Worm (Caenorhabditis elegans) whole organism, late embryonic: ENCODE measurements around the gene fbxc-36.

ENCODE experiments used
- C08G9.2 ChIP-seq: sonication (generic microtip); optimal IDR thresholded peaks from 2 replicates; lab custom pipeline; 2016; ENCODE audit warnings: mild to moderate bottlenecking, missing genetic modification characterization, moderate library complexity, missing compliant biosample characterization
- C38D4.7 ChIP-seq: fragments of 200-800 bp; sonication (Bioruptor generic); optimal IDR thresholded peaks from 2 replicates; lab custom pipeline; 2018; ENCODE audit warnings: mild to moderate bottlenecking, missing genetic modification characterization, moderate library complexity, missing compliant biosample characterization
- K09A11.1 ChIP-seq: sonication (generic microtip); optimal IDR thresholded peaks from 2 replicates; lab custom pipeline; 2017; ENCODE audit warnings: antibody characterized with exemption, mild to moderate bottlenecking, missing genetic modification characterization, missing compliant biosample characterization; ENCODE audit not compliant: insufficient read depth
- T23F11.4 ChIP-seq: fragments of 200-800 bp; sonication (Bioruptor generic); optimal IDR thresholded peaks from 2 replicates; lab custom pipeline; 2018; ENCODE audit warnings: mild to moderate bottlenecking, missing genetic modification characterization, missing compliant biosample characterization
- Y22D7AL.16 ChIP-seq: sonication (generic microtip); optimal IDR thresholded peaks from 2 replicates; lab custom pipeline; 2016; ENCODE audit warnings: missing genetic modification characterization, missing compliant biosample characterization
- ceh-24 ChIP-seq: sonication (generic microtip); optimal IDR thresholded peaks from 2 replicates; lab custom pipeline; 2016; ENCODE audit warnings: mild to moderate bottlenecking, missing genetic modification characterization, missing compliant biosample characterization
- ceh-45 ChIP-seq: fragments of 200-800 bp; sonication (Bioruptor generic); IDR thresholded peaks from 2 replicates; pipeline ENCODE4 v1.3.6; 2022; ENCODE audit warnings: missing genetic modification reagents, missing genetic modification characterization, missing compliant biosample characterization
- ceh-9 ChIP-seq: sonication (generic microtip); optimal IDR thresholded peaks from 2 replicates; lab custom pipeline; 2016; ENCODE audit warnings: mild to moderate bottlenecking, missing genetic modification characterization, inconsistent platforms, missing compliant biosample characterization
- che-1 ChIP-seq: sonication (generic microtip); optimal IDR thresholded peaks from 2 replicates; lab custom pipeline; 2016; ENCODE audit warnings: mild to moderate bottlenecking, missing genetic modification characterization, missing compliant biosample characterization
- dmd-4 ChIP-seq: sonication (generic microtip); optimal IDR thresholded peaks from 2 replicates; lab custom pipeline; 2016; ENCODE audit warnings: borderline replicate concordance, missing genetic modification characterization, missing compliant biosample characterization
- dve-1 ChIP-seq: sonication (generic microtip); optimal IDR thresholded peaks from 2 replicates; lab custom pipeline; 2017; ENCODE audit warnings: antibody characterized with exemption, mild to moderate bottlenecking, missing genetic modification characterization, missing compliant biosample characterization
- ets-4 ChIP-seq: sonication (generic microtip); optimal IDR thresholded peaks from 2 replicates; lab custom pipeline; 2016; ENCODE audit warnings: missing genetic modification characterization, missing compliant biosample characterization
- fax-1 ChIP-seq: sonication (generic microtip); optimal IDR thresholded peaks from 2 replicates; lab custom pipeline; 2016; ENCODE audit warnings: missing genotype, missing genetic modification characterization, missing compliant biosample characterization
- fkh-10 ChIP-seq: fragments of 150-350 bp; optimal IDR thresholded peaks from 2 replicates; lab custom pipeline; 2014; ENCODE audit warnings: missing biosample characterization, missing genetic modification reagents, missing genetic modification characterization
- gmeb-2 ChIP-seq: sonication (generic microtip); optimal IDR thresholded peaks from 2 replicates; lab custom pipeline; 2016; ENCODE audit warnings: missing genetic modification characterization, inconsistent platforms, missing compliant biosample characterization
- hlh-13 ChIP-seq: fragments of 200-800 bp; sonication (Bioruptor generic); optimal IDR thresholded peaks from 2 replicates; lab custom pipeline; 2018; ENCODE audit warnings: mild to moderate bottlenecking, missing genetic modification characterization, missing compliant biosample characterization
- hlh-15 ChIP-seq: sonication (generic microtip); optimal IDR thresholded peaks from 2 replicates; lab custom pipeline; 2016; ENCODE audit warnings: missing genetic modification characterization, missing compliant biosample characterization
- hlh-30 ChIP-seq: sonication (generic microtip); optimal IDR thresholded peaks from 2 replicates; lab custom pipeline; 2017; ENCODE audit warnings: antibody characterized with exemption, missing genetic modification characterization, missing compliant biosample characterization; ENCODE audit not compliant: insufficient read depth
- hlh-6 ChIP-seq: sonication (generic microtip); optimal IDR thresholded peaks from 2 replicates; lab custom pipeline; 2016; ENCODE audit warnings: missing genotype, missing genetic modification characterization, missing compliant biosample characterization
- hlh-8 ChIP-seq: sonication (generic microtip); optimal IDR thresholded peaks from 2 replicates; lab custom pipeline; 2016; ENCODE audit warnings: missing genotype, missing genetic modification characterization, missing compliant biosample characterization
- mec-3 ChIP-seq: sonication (generic microtip); optimal IDR thresholded peaks from 2 replicates; lab custom pipeline; 2016; ENCODE audit warnings: borderline replicate concordance, missing genetic modification characterization, missing compliant biosample characterization
- nhr-11 ChIP-seq: fragments of 150-350 bp; optimal IDR thresholded peaks from 2 replicates; lab custom pipeline; 2014; ENCODE audit warnings: missing biosample characterization, missing genetic modification characterization
- odd-2 ChIP-seq: sonication (generic microtip); optimal IDR thresholded peaks from 2 replicates; lab custom pipeline; 2017; ENCODE audit warnings: antibody characterized with exemption, mild to moderate bottlenecking, missing genetic modification characterization, missing compliant biosample characterization
- pag-3 ChIP-seq: sonication (generic microtip); optimal IDR thresholded peaks from 2 replicates; lab custom pipeline; 2016; ENCODE audit warnings: missing compliant biosample characterization, missing genetic modification characterization, borderline replicate concordance
- pat-9 ChIP-seq: fragments of 200-800 bp; sonication (Bioruptor generic); optimal IDR thresholded peaks from 2 replicates; lab custom pipeline; 2018; ENCODE audit warnings: mild to moderate bottlenecking, missing genetic modification characterization, moderate library complexity, missing compliant biosample characterization
- pax-1 ChIP-seq: fragments of 150-350 bp; optimal IDR thresholded peaks from 2 replicates; lab custom pipeline; 2014; ENCODE audit warnings: missing biosample characterization, missing genetic modification characterization
- pha-2 ChIP-seq: sonication (generic microtip); optimal IDR thresholded peaks from 2 replicates; lab custom pipeline; 2017; ENCODE audit warnings: mild to moderate bottlenecking, missing genetic modification characterization, missing compliant biosample characterization
- pha-4 ChIP-seq: fragments of 150-350 bp; optimal IDR thresholded peaks from 2 replicates; lab custom pipeline; 2018; ENCODE audit warnings: missing biosample characterization, missing genetic modification reagents, missing genetic modification characterization
- ref-2 ChIP-seq: sonication (generic microtip); optimal IDR thresholded peaks from 2 replicates; lab custom pipeline; 2016; ENCODE audit warnings: missing genetic modification characterization, missing compliant biosample characterization
- rnt-1 ChIP-seq: sonication (generic microtip); optimal IDR thresholded peaks from 2 replicates; lab custom pipeline; 2016; ENCODE audit warnings: missing genetic modification characterization, missing compliant biosample characterization
- sox-2 ChIP-seq: fragments of 200-800 bp; sonication (Bioruptor generic); IDR thresholded peaks from 2 replicates; pipeline ENCODE4 v1.3.6; 2022; ENCODE audit warnings: missing genetic modification reagents, missing genetic modification characterization, missing compliant biosample characterization
- sox-4 ChIP-seq: sonication (generic microtip); optimal IDR thresholded peaks from 2 replicates; lab custom pipeline; 2017; ENCODE audit warnings: mild to moderate bottlenecking, missing genetic modification characterization, inconsistent platforms, missing compliant biosample characterization
- tbx-2 ChIP-seq: sonication (generic microtip); optimal IDR thresholded peaks from 2 replicates; lab custom pipeline; 2016; ENCODE audit warnings: missing genetic modification characterization, missing compliant biosample characterization
- tbx-7 ChIP-seq: sonication (generic microtip); optimal IDR thresholded peaks from 2 replicates; lab custom pipeline; 2016; ENCODE audit warnings: missing genotype, missing genetic modification characterization, missing compliant biosample characterization
- unc-3 ChIP-seq, 2 experiments: fragments of 200-800 bp in 1 of 2; sonication (Bioruptor generic) in 1 of 2; sonication (generic microtip) in 1 of 2; conservative IDR thresholded peaks in 1 of 2; optimal IDR thresholded peaks in 1 of 2; 2 replicates each; pipeline versions ENCODE4 v1.3.6 to Lab custom; 2016 to 2022; ENCODE audit warnings: missing compliant biosample characterization in 2 of 2, missing genetic modification characterization in 2 of 2, missing genetic modification reagents in 1 of 2
- unc-42 ChIP-seq: sonication (generic microtip); optimal IDR thresholded peaks from 2 replicates; lab custom pipeline; 2016; ENCODE audit warnings: missing genotype, missing genetic modification characterization, missing compliant biosample characterization
- unc-86 ChIP-seq: sonication (generic microtip); optimal IDR thresholded peaks from 2 replicates; lab custom pipeline; 2016; ENCODE audit warnings: missing genetic modification characterization, missing compliant biosample characterization

The fbxc-36 gene

DNA sequence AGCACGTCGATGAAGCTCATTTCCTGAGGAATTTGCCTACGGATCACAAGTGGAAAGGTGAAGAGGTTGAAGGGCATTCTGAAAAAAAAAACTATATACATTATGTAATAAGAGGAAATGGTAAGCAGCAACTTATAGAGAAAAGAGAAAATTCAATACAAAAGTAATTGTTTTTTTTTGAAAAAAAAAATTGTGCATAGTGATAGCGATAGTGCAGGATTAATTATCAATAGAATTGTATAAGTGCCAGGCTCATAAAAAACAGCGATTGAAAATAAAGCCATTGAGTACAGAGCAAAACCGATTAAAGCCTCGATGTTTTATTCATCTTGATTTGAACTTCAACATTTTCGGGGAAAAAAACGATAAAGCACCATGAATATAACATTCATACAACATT is 32.1 kb downstream of the fbxc-36 start, which contains the start of gene C32B5.15:
Gene C32B5.15 (minus strand): TSS at position 101 of the 400 bp plus-strand sequence.
- no peak for TF ChIP-seq pag-3
- TF ChIP-seq rnt-1 (tag; lab: Kevin White, UChicago), result no peak
- TF ChIP-seq tbx-2 (tag; lab: Kevin White, UChicago), result no peak
- no peak for TF ChIP-seq hlh-13 (GFP tag; lab: Kevin White, UChicago)
- TF ChIP-seq K09A11.1, result no peak
- no peak for TF ChIP-seq unc-3 (GFP tag; conservative IDR thresholded peaks at IDR 0.05; lab: Robert Waterston, UW)
- TF ChIP-seq unc-3 (tag; optimal IDR thresholded peaks at IDR 0.05; lab: Kevin White, UChicago), result no peak
- TF ChIP-seq fax-1 (tag; lab: Kevin White, UChicago), result no peak
- no peak for TF ChIP-seq gmeb-2 (tag; lab: Kevin White, UChicago)
- no peak for TF ChIP-seq C08G9.2 (tag; lab: Kevin White, UChicago)
- no peak for TF ChIP-seq pax-1 (tag; lab: Kevin White, UChicago)
- TF ChIP-seq odd-2 (tag; lab: Kevin White, UChicago), result no peak
- TF ChIP-seq hlh-15 (tag; lab: Kevin White, UChicago), result no peak
- no peak for TF ChIP-seq pha-2 (tag; lab: Kevin White, UChicago)

DNA sequence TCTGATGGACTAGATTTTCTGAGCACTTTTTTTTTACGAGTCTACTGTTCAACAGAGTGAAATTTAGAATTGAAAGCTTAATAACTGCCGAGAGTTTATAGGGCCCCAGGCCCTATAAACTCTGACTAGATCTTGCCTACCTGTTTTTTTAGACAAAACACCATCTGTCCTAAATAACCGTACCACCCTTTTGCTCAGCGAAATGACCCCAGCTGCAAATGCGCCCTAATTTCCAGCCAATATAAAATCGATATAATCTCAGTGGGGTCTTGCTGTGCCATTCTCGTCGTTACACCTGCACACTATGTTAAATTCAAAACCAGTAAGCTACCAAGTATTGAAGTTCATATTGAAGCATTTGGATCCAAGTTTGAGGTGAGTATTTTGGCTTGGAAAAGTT is 33.2 kb downstream of the fbxc-36 start, which contains the start of gene fbxc-14:
Gene fbxc-14 (plus strand): TSS at position 301 of the 400 bp plus-strand sequence.
- TF ChIP-seq sox-2 (GFP tag; lab: Robert Waterston, UW) (no peak), unc-3 (GFP tag; conservative IDR thresholded peaks at IDR 0.05; lab: Robert Waterston, UW) (no peak), unc-3 (tag; optimal IDR thresholded peaks at IDR 0.05; lab: Kevin White, UChicago) (no peak), pat-9 (tag; lab: Kevin White, UChicago) (no peak), Y22D7AL.16 (tag; lab: Kevin White, UChicago) (no peak), tbx-7 (tag; lab: Kevin White, UChicago) (no peak), unc-86 (tag; lab: Kevin White, UChicago) (no peak), ceh-24 (tag; lab: Kevin White, UChicago) (no peak), hlh-8 (tag; lab: Kevin White, UChicago) (no peak), hlh-6 (tag; lab: Kevin White, UChicago) (no peak), ceh-9 (tag; lab: Kevin White, UChicago) (no peak), sox-4 (tag; lab: Kevin White, UChicago) (no peak), pha-4 (tag; lab: Kevin White, UChicago) (no peak), hlh-15 (tag; lab: Kevin White, UChicago) (no peak), T23F11.4 (GFP tag; lab: Kevin White, UChicago) (no peak), unc-42 (tag; lab: Kevin White, UChicago) (no peak), C38D4.7 (GFP tag; lab: Kevin White, UChicago) (no peak), C08G9.2 (tag; lab: Kevin White, UChicago) (no peak), dve-1 (tag; lab: Kevin White, UChicago) (no peak)

DNA sequence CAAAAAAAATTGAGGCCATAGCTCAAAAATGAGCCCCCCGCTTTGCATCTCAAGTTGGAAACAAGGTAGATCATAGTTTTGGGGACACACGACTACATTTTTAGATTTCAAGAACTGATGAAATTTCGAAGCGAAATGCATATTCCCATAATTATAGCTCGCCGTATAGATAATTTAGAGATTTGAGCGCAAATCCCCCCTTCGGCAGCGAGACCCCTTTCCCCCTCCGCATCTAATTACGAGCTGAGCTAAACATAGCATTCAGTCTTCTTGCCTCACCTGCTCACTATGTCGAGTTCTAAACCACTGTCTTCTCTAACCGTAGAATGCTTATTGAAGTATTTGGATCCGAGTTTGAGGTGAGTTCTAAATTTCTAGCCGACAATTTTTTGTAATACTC is 38.4 kb downstream of the fbxc-36 start, which contains the start of the genes fbxc-17 and fbxc-15:
Gene fbxc-17 (minus strand): TSS at position 101 of the 400 bp plus-strand sequence.
Gene fbxc-15 (plus strand): TSS at position 289 of the 400 bp plus-strand sequence.
- no peak for TF ChIP-seq dmd-4 (tag; lab: Kevin White, UChicago)
- TF ChIP-seq ets-4 (tag; lab: Kevin White, UChicago), result no peak
- TF ChIP-seq rnt-1 (tag; lab: Kevin White, UChicago), result no peak
- no peak for TF ChIP-seq nhr-11 (tag; lab: Kevin White, UChicago)
- no peak for TF ChIP-seq che-1 (tag; lab: Kevin White, UChicago)
- no peak for TF ChIP-seq odd-2 (tag; lab: Kevin White, UChicago)
- TF ChIP-seq ref-2 (tag; lab: Kevin White, UChicago), result no peak
- no peak for TF ChIP-seq hlh-13 (GFP tag; lab: Kevin White, UChicago)
- TF ChIP-seq hlh-30 (tag; lab: Kevin White, UChicago), result no peak
- no peak for TF ChIP-seq ceh-45
- TF ChIP-seq fkh-10 (GFP tag; lab: Kevin White, UChicago), result no peak
- no peak for TF ChIP-seq pax-1 (tag; lab: Kevin White, UChicago)
- TF ChIP-seq mec-3, result no peak
- no peak for TF ChIP-seq gmeb-2 (tag; lab: Kevin White, UChicago)
